Fruit fly (Drosophila melanogaster): ENCODE data around the gene CG33939.

CG33939 gene

DNA sequence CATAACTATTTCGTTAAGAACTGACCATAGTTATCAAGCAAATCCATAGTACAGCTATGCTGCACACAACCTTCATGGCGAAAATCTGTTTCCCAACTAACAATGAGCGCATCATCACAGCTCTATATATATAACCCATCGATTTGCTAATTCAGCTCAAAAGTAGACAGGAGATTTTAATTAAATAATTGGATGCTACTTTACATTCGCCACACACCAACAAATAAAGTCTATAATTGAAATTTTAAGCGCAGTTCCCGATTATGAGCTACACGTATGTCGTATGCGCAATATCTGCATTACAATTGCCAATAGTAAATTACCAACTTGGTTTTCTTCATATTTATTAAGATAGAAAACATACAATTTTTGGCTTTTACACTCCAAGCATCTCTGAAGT lies 38.9 kb downstream of the CG33939 start, which contains the start of gene Obp18a:
Gene Obp18a (minus strand): TSS at position 101 of the 400 bp plus-strand sequence.
- no peak for TF ChIP-seq CTCF (optimal IDR thresholded peaks at IDR 0.05)
- no peak for TF ChIP-seq CG8478 (optimal IDR thresholded peaks at IDR 0.05)

DNA sequence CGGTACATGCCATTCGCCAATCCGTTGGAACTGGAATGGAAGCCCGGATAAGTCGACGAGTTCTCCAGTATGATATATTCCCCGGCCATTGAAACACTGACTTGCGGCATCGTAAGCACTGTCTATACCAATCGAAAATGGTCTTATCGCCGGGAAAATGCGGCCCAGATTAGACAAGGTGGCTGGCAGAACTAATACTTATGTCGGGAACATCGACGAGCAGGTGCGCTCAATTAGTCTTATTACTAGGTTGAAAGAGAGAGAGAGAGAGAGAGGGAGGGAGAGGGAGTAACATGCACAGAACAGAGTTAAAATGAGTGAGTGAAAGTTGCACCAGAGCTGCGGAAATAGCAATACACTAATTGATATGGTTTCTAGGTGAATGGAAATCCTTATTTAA lies 47.5 kb downstream of the CG33939 start, which contains the start of gene tgy:
Gene tgy (minus strand): TSS at position 101 of the 400 bp plus-strand sequence.
- TF ChIP-seq CG8478 (optimal IDR thresholded peaks at IDR 0.05) (no peak), CTCF (optimal IDR thresholded peaks at IDR 0.05) (no peak)

DNA sequence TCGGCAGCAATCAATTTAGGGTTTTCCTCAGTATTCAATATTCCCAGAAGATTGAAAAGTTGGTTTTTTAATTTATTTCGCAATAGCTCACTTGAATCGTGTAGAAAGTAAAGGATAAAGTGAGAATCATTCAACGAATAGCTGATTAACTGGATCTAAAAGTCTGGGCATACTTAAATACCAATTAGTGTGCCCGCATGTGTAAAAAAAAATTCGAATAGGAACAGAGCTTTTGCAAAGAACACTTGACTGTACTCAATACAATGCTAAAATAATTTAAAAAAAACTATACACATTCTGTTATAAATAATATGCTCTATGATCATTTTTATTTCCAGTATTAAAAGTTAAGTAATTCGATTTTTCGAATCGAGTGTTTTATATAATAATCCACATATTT lies 50.4 kb downstream of the CG33939 start, which contains the start of gene CG15882:
Gene CG15882 (minus strand): TSS at position 101 of the 400 bp plus-strand sequence.
- TF ChIP-seq CG8478 (optimal IDR thresholded peaks at IDR 0.05) (no peak), CTCF (optimal IDR thresholded peaks at IDR 0.05) (no peak)
